Fruit fly (Drosophila melanogaster) whole organism, embryonic: Measurements from ENCODE around the gene Srp14.

Experiments
- CG17361 ChIP-seq: fragments of 200-800 bp; sonication (Bioruptor generic); IDR thresholded peaks from 3 replicates; pipeline ENCODE4 v1.3.6; 2022; ENCODE audit warnings: missing biosample characterization, missing genetic modification characterization
- CG32772 ChIP-seq: fragments of 200-800 bp; sonication (Bioruptor generic); IDR thresholded peaks from 2 replicates; pipeline ENCODE4 v1.3.6; 2022; ENCODE audit warnings: missing biosample characterization, missing genetic modification characterization
- CG6175 ChIP-seq: fragments of 200-800 bp; sonication (Bioruptor generic); IDR thresholded peaks from 3 replicates; pipeline ENCODE4 v1.3.6; 2022; ENCODE audit warnings: missing biosample characterization, missing genetic modification characterization
- D19A ChIP-seq: fragments of 200-800 bp; optimal IDR thresholded peaks from 3 replicates; lab custom pipeline; 2019; ENCODE audit warnings: missing biosample characterization, mild to moderate bottlenecking, missing genetic modification characterization, moderate library complexity
- H2.0 ChIP-seq: fragments of 200-800 bp; sonication (Bioruptor generic); IDR thresholded peaks from 2 replicates; pipeline ENCODE4 v1.3.6; 2022; ENCODE audit warnings: missing biosample characterization, missing genetic modification characterization
- Hand ChIP-seq: fragments of 200-800 bp; sonication (Bioruptor generic); optimal IDR thresholded peaks from 2 replicates; lab custom pipeline; 2017; ENCODE audit warnings: mild to moderate bottlenecking, missing biosample characterization, missing genetic modification reagents, missing genetic modification characterization
- Lhr ChIP-seq: fragments of 200-800 bp; sonication (Bioruptor generic); optimal IDR thresholded peaks from 3 replicates; lab custom pipeline; 2017; ENCODE audit warnings: mild to moderate bottlenecking, missing biosample characterization, missing genetic modification reagents, missing genetic modification characterization
- nau ChIP-seq: fragments of 200-800 bp; sonication (Bioruptor generic); optimal IDR thresholded peaks from 3 replicates; lab custom pipeline; 2017; ENCODE audit warnings: missing biosample characterization, mild to moderate bottlenecking, missing genetic modification characterization, missing genetic modification reagents
- sd ChIP-seq: fragments of 200-800 bp; sonication (Bioruptor generic); optimal IDR thresholded peaks from 3 replicates; lab custom pipeline; 2018; ENCODE audit warnings: missing biosample characterization, mild to moderate bottlenecking, missing genetic modification characterization, moderate library complexity
- z ChIP-seq: fragments of 200-800 bp; sonication (Bioruptor generic); IDR thresholded peaks from 3 replicates; pipeline ENCODE4 v1.3.6; 2022; ENCODE audit warnings: missing biosample characterization, missing genetic modification characterization

dm6 chr3R:20622297-20623168 lies 42.6 kb downstream of the Srp14 start:
- TF ChIP-seq nau (no peak), D19A (tag; lab: Kevin White, UChicago) (no peak), sd (peak; percentile 99), H2.0 (GFP tag; lab: Robert Waterston, UW) (no peak), Hand (GFP tag; lab: Kevin White, UChicago) (no peak), CG6175 (GFP tag; lab: Robert Waterston, UW) (no peak), CG32772 (GFP tag; lab: Robert Waterston, UW) (no peak), Lhr (GFP tag; lab: Kevin White, UChicago) (no peak), z (GFP tag; lab: Robert Waterston, UW) (no peak), CG17361 (GFP tag; lab: Robert Waterston, UW) (no peak)
